Fruit fly (Drosophila melanogaster): Measurements from ENCODE around the gene Acbp3.
A peak's percentile ranks its signal among the peaks of the same experiment; 100 is the strongest.

Gene Acbp3

dm6 chr3L:7094548-7095072, 36.1 kb upstream of the Acbp3 start, which contains the start of gene form3 (continued):
- no peak for TF ChIP-seq p53 (GFP tag; optimal IDR thresholded peaks at IDR 0.05)
- TF ChIP-seq CG12391 (tag; optimal IDR thresholded peaks at IDR 0.05) = no peak
- no peak for TF ChIP-seq Pdp1 (GFP tag; optimal IDR thresholded peaks at IDR 0.05)
- 0 out of 3 replicates have a peak, but pooled peaks have one; percentile 33 for TF ChIP-seq dysf (GFP tag; IDR thresholded peaks at IDR 0.05)
- TF ChIP-seq Xrp1 (GFP tag; IDR thresholded peaks at IDR 0.05) = no peak
- TF ChIP-seq Dbx (GFP tag; IDR thresholded peaks at IDR 0.05) = no peak
- no peak for TF ChIP-seq Lpt (GFP tag; optimal IDR thresholded peaks at IDR 0.05)
- TF ChIP-seq CG15696 (tag; optimal IDR thresholded peaks at IDR 0.05) = no peak
- TF ChIP-seq ken (GFP tag; IDR thresholded peaks at IDR 0.05) = no peak
- no peak for TF ChIP-seq CG9817 (tag; optimal IDR thresholded peaks at IDR 0.05)
- TF ChIP-seq Ptx1 (GFP tag; IDR thresholded peaks at IDR 0.05) = no peak
- TF ChIP-seq CG4328 (GFP tag; optimal IDR thresholded peaks at IDR 0.05) = no peak
- no peak for TF ChIP-seq CG17385 (GFP tag; optimal IDR thresholded peaks at IDR 0.05)
- no peak for TF ChIP-seq scrt (GFP tag; optimal IDR thresholded peaks at IDR 0.05)
- TF ChIP-seq CG7786 (GFP tag; optimal IDR thresholded peaks at IDR 0.05) = no peak
- no peak for TF ChIP-seq sc (optimal IDR thresholded peaks at IDR 0.05)
- no peak for TF ChIP-seq sc (GFP tag; optimal IDR thresholded peaks at IDR 0.05)
- no peak for TF ChIP-seq Sry-δ (GFP tag; optimal IDR thresholded peaks at IDR 0.05)
- peak; percentile 20; the same call in 1 of the 2 replicates for TF ChIP-seq CG9932 (GFP tag; IDR thresholded peaks at IDR 0.05)
- no peak for TF ChIP-seq tx (GFP tag; optimal IDR thresholded peaks at IDR 0.05)
- TF ChIP-seq gcm (GFP tag; optimal IDR thresholded peaks at IDR 0.05) = no peak
- peak; percentile 24; the same call in 1 of the 2 replicates for TF ChIP-seq CG10366 (GFP tag; IDR thresholded peaks at IDR 0.05)
- TF ChIP-seq grn (GFP tag; optimal IDR thresholded peaks at IDR 0.05) = no peak
- TF ChIP-seq YL-1 (GFP tag; optimal IDR thresholded peaks at IDR 0.05) = no peak
- TF ChIP-seq lilli (GFP tag; optimal IDR thresholded peaks at IDR 0.05) = no peak
- TF ChIP-seq CG8765 (GFP tag; IDR thresholded peaks at IDR 0.05) = no peak
- TF ChIP-seq MBD-R2 (GFP tag; IDR thresholded peaks at IDR 0.05) = no peak
- no peak for TF ChIP-seq luna (GFP tag; optimal IDR thresholded peaks at IDR 0.05)
- TF ChIP-seq CG3995 (GFP tag; optimal IDR thresholded peaks at IDR 0.05) = peak; percentile 82
- no peak for TF ChIP-seq vnd (GFP tag; IDR thresholded peaks at IDR 0.05; ENCODE audit: partially characterized antibody)
- no peak for TF ChIP-seq CG3726 (GFP tag; IDR thresholded peaks at IDR 0.05)
- TF ChIP-seq row (GFP tag; IDR thresholded peaks at IDR 0.05) = no peak; the same call in 2 of the 3 replicates
- no peak for TF ChIP-seq pros (GFP tag; optimal IDR thresholded peaks at IDR 0.05)
- no peak for TF ChIP-seq da (GFP tag; optimal IDR thresholded peaks at IDR 0.05)
- TF ChIP-seq stwl (tag; optimal IDR thresholded peaks at IDR 0.05) = no peak
- TF ChIP-seq CG17328 (GFP tag; IDR thresholded peaks at IDR 0.05) = no peak
- TF ChIP-seq Aef1 (GFP tag; IDR thresholded peaks at IDR 0.05) = no peak
- TF ChIP-seq cad (GFP tag; optimal IDR thresholded peaks at IDR 0.05) = no peak
- peak; percentile 63; the same call in 1 of the 2 replicates for TF ChIP-seq CG42726 (GFP tag; IDR thresholded peaks at IDR 0.05; ENCODE audit: partially characterized antibody)
- no peak for TF ChIP-seq hbn (GFP tag; IDR thresholded peaks at IDR 0.05; ENCODE audit: partially characterized antibody)
- no peak for TF ChIP-seq ssp (GFP tag; IDR thresholded peaks at IDR 0.05)
- TF ChIP-seq gce (GFP tag; IDR thresholded peaks at IDR 0.05) = no peak
- TF ChIP-seq CG8944 (GFP tag; optimal IDR thresholded peaks at IDR 0.05) = no peak
- no peak for TF ChIP-seq Dip2 (GFP tag; IDR thresholded peaks at IDR 0.05)
- TF ChIP-seq NC2β (GFP tag; optimal IDR thresholded peaks at IDR 0.05) = no peak
- no peak for TF ChIP-seq CG10654 (GFP tag; optimal IDR thresholded peaks at IDR 0.05)
- no peak for TF ChIP-seq CG17612 (GFP tag; IDR thresholded peaks at IDR 0.05)
- TF ChIP-seq CG9797 (GFP tag; optimal IDR thresholded peaks at IDR 0.05) = no peak
- no peak for TF ChIP-seq CG7928 (GFP tag; optimal IDR thresholded peaks at IDR 0.05)
- TF ChIP-seq CG8924 (tag; optimal IDR thresholded peaks at IDR 0.05) = no peak
- TF ChIP-seq CG32772 (GFP tag; IDR thresholded peaks at IDR 0.05) = no peak

Measured in whole organism, embryonic.